Worm (Caenorhabditis elegans): ENCODE results near the gene atgp-1.

The atgp-1 gene

DNA sequence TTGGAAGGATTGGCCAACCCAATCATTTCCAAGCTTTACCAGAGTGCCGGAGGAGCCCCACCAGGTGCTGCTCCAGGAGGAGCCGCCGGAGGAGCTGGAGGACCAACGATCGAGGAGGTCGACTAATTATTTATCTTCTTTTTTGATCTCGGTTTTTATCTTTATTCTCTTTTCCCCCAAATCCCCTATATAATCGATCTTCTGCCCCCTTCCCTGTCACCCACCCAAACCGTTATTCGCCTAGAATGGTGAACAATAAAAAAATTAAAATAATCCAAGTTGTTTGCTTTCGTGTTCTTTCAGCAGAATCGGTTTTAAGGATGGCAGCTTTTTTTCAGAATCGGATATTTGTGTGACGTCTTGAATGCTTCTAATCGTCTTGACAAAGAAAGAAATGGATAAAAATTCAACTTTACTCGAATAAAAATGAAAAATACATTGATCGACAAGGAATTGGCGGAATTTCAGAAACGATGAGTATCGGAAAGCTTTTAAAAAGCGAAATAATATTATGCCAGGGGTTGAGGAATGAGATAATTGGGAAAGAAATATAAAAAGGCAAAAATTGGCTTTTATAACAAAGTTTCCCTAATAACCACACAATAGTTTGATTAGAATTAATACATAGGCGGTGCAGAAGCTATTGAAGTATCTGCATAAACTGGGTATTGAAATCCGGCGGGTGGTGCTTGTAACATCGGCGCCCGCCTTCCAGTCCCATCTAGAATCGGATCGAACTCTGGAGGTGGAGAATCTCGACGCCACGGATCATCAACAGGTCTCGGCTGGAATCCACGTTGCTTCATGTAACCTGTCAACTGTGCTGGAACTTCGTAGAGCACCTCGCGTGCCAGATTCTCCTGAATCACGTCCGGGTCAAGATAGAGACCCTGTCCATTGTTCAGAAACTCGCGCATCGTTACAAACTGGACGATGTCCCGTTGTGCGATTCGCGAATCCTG is 12.2 kb downstream of the atgp-1 start:
- no peak for TF ChIP-seq madf-2 (tag; optimal IDR thresholded peaks at IDR 0.05)
- no peak for TF ChIP-seq rnt-1 (tag; optimal IDR thresholded peaks at IDR 0.05)
- no peak for TF ChIP-seq Y22D7AL.16 (tag; optimal IDR thresholded peaks at IDR 0.05)
- TF ChIP-seq ama-1 (optimal IDR thresholded peaks at IDR 0.05), result no peak
- no peak for TF ChIP-seq ceh-48 (tag; optimal IDR thresholded peaks at IDR 0.05)
- TF ChIP-seq K09A11.1 (tag; optimal IDR thresholded peaks at IDR 0.05; ENCODE audit: insufficient read depth), result no peak
- no peak for TF ChIP-seq tbx-7 (tag; optimal IDR thresholded peaks at IDR 0.05)
- no peak for TF ChIP-seq nhr-232 (tag; optimal IDR thresholded peaks at IDR 0.05)

- TF ChIP-seq pag-3 (tag; optimal IDR thresholded peaks at IDR 0.05; ENCODE audit: borderline replicate concordance), result no peak
- no peak for TF ChIP-seq ceh-18 (tag; optimal IDR thresholded peaks at IDR 0.05)
- TF ChIP-seq syd-9 (tag; optimal IDR thresholded peaks at IDR 0.05), result no peak
- no peak for TF ChIP-seq ceh-48 (tag; optimal IDR thresholded peaks at IDR 0.05)
- no peak for TF ChIP-seq elt-4 (tag; optimal IDR thresholded peaks at IDR 0.05)
- TF ChIP-seq hlh-30 (tag; optimal IDR thresholded peaks at IDR 0.05; ENCODE audit: insufficient read depth), result no peak
- no peak for TF ChIP-seq Y22D7AL.16 (tag; optimal IDR thresholded peaks at IDR 0.05)
- TF ChIP-seq pha-4 (tag; optimal IDR thresholded peaks at IDR 0.05), result no peak
- no peak for TF ChIP-seq ets-4 (tag; optimal IDR thresholded peaks at IDR 0.05)
- no peak for TF ChIP-seq hlh-15 (tag; optimal IDR thresholded peaks at IDR 0.05)
- no peak for TF ChIP-seq mec-3 (tag; optimal IDR thresholded peaks at IDR 0.05; ENCODE audit: borderline replicate concordance)
- no peak for TF ChIP-seq hlh-6 (tag; optimal IDR thresholded peaks at IDR 0.05)
- no peak for TF ChIP-seq unc-86 (tag; optimal IDR thresholded peaks at IDR 0.05)
- TF ChIP-seq ttx-3 (tag; optimal IDR thresholded peaks at IDR 0.05), result no peak
- no peak for TF ChIP-seq dmd-4 (tag; optimal IDR thresholded peaks at IDR 0.05; ENCODE audit: borderline replicate concordance)
- TF ChIP-seq sox-4 (tag; optimal IDR thresholded peaks at IDR 0.05), result no peak
Observed at ce11 chrIV:17284099-17284498, 15.0 kb downstream of the atgp-1 start, which contains the start of gene nra-1. Gene nra-1, minus strand, starts transcription at chrIV:17284199.

ce11 chrIV:17285263-17285662 is 16.1 kb downstream of the atgp-1 start:
- TF ChIP-seq unc-42 (tag; optimal IDR thresholded peaks at IDR 0.05) (peak; percentile 17), elt-2 (tag; optimal IDR thresholded peaks at IDR 0.05) (no peak)

ce11 chrIV:17287908-17288675 is 18.9 kb downstream of the atgp-1 start, which contains the start of gene zipt-7.1:
Gene zipt-7.1, minus strand, starts transcription at chrIV:17288139.
- TF ChIP-seq nhr-232 (tag; optimal IDR thresholded peaks at IDR 0.05) (no peak), dve-1 (tag; optimal IDR thresholded peaks at IDR 0.05) (no peak), ceh-34 (tag; optimal IDR thresholded peaks at IDR 0.05) (no peak), K02D7.2 (tag; optimal IDR thresholded peaks at IDR 0.05) (no peak), ceh-9 (tag; optimal IDR thresholded peaks at IDR 0.05) (no peak), ceh-6 (GFP tag; optimal IDR thresholded peaks at IDR 0.05) (no peak), che-1 (tag; optimal IDR thresholded peaks at IDR 0.05) (no peak), hlh-8 (tag; optimal IDR thresholded peaks at IDR 0.05) (no peak), rnt-1 (tag; optimal IDR thresholded peaks at IDR 0.05) (no peak)

- TF ChIP-seq pha-4 (tag; optimal IDR thresholded peaks at IDR 0.05) (no peak), Y22D7AL.16 (tag; optimal IDR thresholded peaks at IDR 0.05) (no peak), unc-42 (tag; optimal IDR thresholded peaks at IDR 0.05) (peak; percentile 72)
Observed at ce11 chrIV:17291629-17292199, 22.6 kb downstream of the atgp-1 start, which contains the start of the genes T28F3.11 and slc-17.4. Gene T28F3.11, minus strand, starts transcription at chrIV:17291679. Gene slc-17.4, minus strand, starts transcription at chrIV:17291733.
